Fruit fly (Drosophila melanogaster) whole organism, embryonic: ENCODE measurements around the gene scpr-B.
A peak's percentile ranks its signal among the peaks of the same experiment; 100 is the strongest.

ENCODE experiments used
- Abd-B ChIP-seq: fragments of 200-800 bp; sonication (Bioruptor generic); optimal IDR thresholded peaks from 2 replicates; lab custom pipeline; 2018; ENCODE audit warnings: missing biosample characterization, mild to moderate bottlenecking, missing genetic modification characterization, moderate library complexity
- CG11560 ChIP-seq: fragments of 200-800 bp; sonication (Bioruptor generic); IDR thresholded peaks from 3 replicates; pipeline ENCODE4 v1.3.6; 2022; ENCODE audit warnings: missing biosample characterization, missing genetic modification characterization
- CG11695 ChIP-seq: fragments of 200-800 bp; sonication (Bioruptor generic); IDR thresholded peaks from 3 replicates; pipeline ENCODE4 v1.3.6; 2022; ENCODE audit warnings: missing biosample characterization, missing genetic modification characterization
- CG12155 ChIP-seq: fragments of 200-800 bp; sonication (Bioruptor generic); optimal IDR thresholded peaks from 3 replicates; lab custom pipeline; 2016; ENCODE audit warnings: missing biosample characterization, missing genetic modification characterization
- CG12219 ChIP-seq: fragments of 200-800 bp; sonication (Bioruptor generic); optimal IDR thresholded peaks from 3 replicates; lab custom pipeline; 2018; ENCODE audit warnings: missing biosample characterization, mild to moderate bottlenecking, missing genetic modification characterization
- CG12659 ChIP-seq: fragments of 200-800 bp; sonication (Bioruptor generic); optimal IDR thresholded peaks from 3 replicates; lab custom pipeline; 2017; ENCODE audit warnings: mild to moderate bottlenecking, missing biosample characterization, missing genetic modification reagents, missing genetic modification characterization
- CG13123 ChIP-seq: fragments of 200-800 bp; sonication (Bioruptor generic); optimal IDR thresholded peaks from 2 replicates; lab custom pipeline; 2016; ENCODE audit warnings: missing biosample characterization, missing genetic modification characterization
- CG13424 ChIP-seq: fragments of 200-800 bp; sonication (Bioruptor generic); optimal IDR thresholded peaks from 2 replicates; lab custom pipeline; 2019; ENCODE audit warnings: missing biosample characterization, mild to moderate bottlenecking, missing genetic modification characterization, moderate library complexity
- CG14710 ChIP-seq: fragments of 200-800 bp; sonication (Bioruptor generic); optimal IDR thresholded peaks from 3 replicates; lab custom pipeline; 2019; ENCODE audit warnings: missing biosample characterization, mild to moderate bottlenecking, missing genetic modification characterization, moderate library complexity
- CG1602 ChIP-seq: fragments of 200-800 bp; sonication (Bioruptor generic); optimal IDR thresholded peaks from 3 replicates; lab custom pipeline; 2016; ENCODE audit warnings: missing biosample characterization, missing genetic modification characterization
- CG17359 ChIP-seq: fragments of 200-800 bp; sonication (Bioruptor generic); optimal IDR thresholded peaks from 3 replicates; lab custom pipeline; 2018; ENCODE audit warnings: missing biosample characterization, mild to moderate bottlenecking, missing genetic modification characterization, moderate library complexity
- CG3163 ChIP-seq: fragments of 200-800 bp; sonication (Bioruptor generic); optimal IDR thresholded peaks from 3 replicates; lab custom pipeline; 2016; ENCODE audit warnings: missing biosample characterization, missing genetic modification characterization
- CG34422 ChIP-seq: fragments of 200-800 bp; sonication (Bioruptor generic); IDR thresholded peaks from 3 replicates; pipeline ENCODE4 v1.3.6; 2022; ENCODE audit warnings: missing biosample characterization, missing genetic modification characterization
- CG4282 ChIP-seq: fragments of 200-800 bp; sonication (Bioruptor generic); optimal IDR thresholded peaks from 2 replicates; lab custom pipeline; 2016; ENCODE audit warnings: missing biosample characterization, missing genetic modification characterization
- CG8388 ChIP-seq: fragments of 200-800 bp; sonication (Bioruptor generic); optimal IDR thresholded peaks from 2 replicates; lab custom pipeline; 2019; ENCODE audit warnings: missing biosample characterization, mild to moderate bottlenecking, missing genetic modification characterization, moderate library complexity
- CG8478 ChIP-seq: fragments of >200 bp; optimal IDR thresholded peaks from 2 replicates; lab custom pipeline; 2018
- CG9797 ChIP-seq: fragments of 200-800 bp; sonication (Bioruptor generic); optimal IDR thresholded peaks from 3 replicates; lab custom pipeline; 2018; ENCODE audit warnings: missing biosample characterization, mild to moderate bottlenecking, missing genetic modification characterization
- Chrac-16 ChIP-seq: fragments of 200-800 bp; sonication (Bioruptor generic); optimal IDR thresholded peaks from 3 replicates; lab custom pipeline; 2016; ENCODE audit warnings: missing biosample characterization, missing genetic modification characterization
- Deaf1 ChIP-seq: fragments of 200-800 bp; optimal IDR thresholded peaks from 3 replicates; lab custom pipeline; 2019; ENCODE audit warnings: missing biosample characterization, mild to moderate bottlenecking, missing genetic modification characterization, moderate library complexity
- Dp ChIP-seq: fragments of 200-800 bp; sonication (Bioruptor generic); optimal IDR thresholded peaks from 2 replicates; lab custom pipeline; 2018; ENCODE audit warnings: missing biosample characterization, mild to moderate bottlenecking, missing genetic modification characterization, moderate library complexity
- E2f2 ChIP-seq: fragments of 200-800 bp; sonication (Bioruptor generic); IDR thresholded peaks from 2 replicates; pipeline ENCODE4 v1.3.6; 2022; ENCODE audit warnings: missing biosample characterization, missing genetic modification characterization
- MBD-R2 ChIP-seq: fragments of 200-800 bp; sonication (Bioruptor generic); IDR thresholded peaks from 2 replicates; pipeline ENCODE4 v1.3.6; 2022; ENCODE audit warnings: missing biosample characterization, missing genetic modification characterization
- MESR4 ChIP-seq: fragments of 200-800 bp; sonication (Bioruptor generic); optimal IDR thresholded peaks from 2 replicates; lab custom pipeline; 2018; ENCODE audit warnings: missing biosample characterization, mild to moderate bottlenecking, missing genetic modification characterization, moderate library complexity
- Neu2 ChIP-seq: fragments of 200-800 bp; sonication (Bioruptor generic); optimal IDR thresholded peaks from 3 replicates; lab custom pipeline; 2016; ENCODE audit warnings: missing biosample characterization, missing genetic modification characterization, borderline replicate concordance
- NfI ChIP-seq: fragments of 200-800 bp; sonication (Bioruptor generic); optimal IDR thresholded peaks from 3 replicates; lab custom pipeline; 2018; ENCODE audit warnings: missing biosample characterization, mild to moderate bottlenecking, missing genetic modification characterization, moderate library complexity
- Spps ChIP-seq: fragments of 200-800 bp; sonication (Bioruptor generic); optimal IDR thresholded peaks from 2 replicates; lab custom pipeline; 2018; ENCODE audit warnings: missing biosample characterization, mild to moderate bottlenecking, missing genetic modification characterization
- caup ChIP-seq: fragments of 200-800 bp; sonication (Bioruptor generic); optimal IDR thresholded peaks from 3 replicates; lab custom pipeline; 2017; ENCODE audit warnings: missing biosample characterization, mild to moderate bottlenecking, missing genetic modification characterization, moderate library complexity; ENCODE audit not compliant: severe bottlenecking
- crol ChIP-seq: fragments of 200-800 bp; sonication (Bioruptor generic); IDR thresholded peaks from 2 replicates; pipeline ENCODE4 v1.3.6; 2022; ENCODE audit warnings: missing biosample characterization, missing genetic modification characterization
- crp ChIP-seq, 2 experiments: fragments of 200-800 bp; sonication (Bioruptor generic); optimal IDR thresholded peaks; 2 replicates in 1 of 2; 3 replicates in 1 of 2; lab custom pipeline; 2017; ENCODE audit warnings: missing biosample characterization in 2 of 2, missing genetic modification characterization in 2 of 2, mild to moderate bottlenecking in 1 of 2, moderate library complexity in 1 of 2
- dan ChIP-seq: fragments of 200-800 bp; sonication (Bioruptor generic); IDR thresholded peaks from 2 replicates; pipeline ENCODE4 v1.3.6; 2022; ENCODE audit warnings: missing biosample characterization, missing genetic modification characterization
- dysf ChIP-seq: fragments of 200-800 bp; sonication (Bioruptor generic); IDR thresholded peaks from 3 replicates; pipeline ENCODE4 v1.3.6; 2022; ENCODE audit warnings: missing biosample characterization, missing genetic modification characterization
- gce ChIP-seq: fragments of 200-800 bp; sonication (Bioruptor generic); IDR thresholded peaks from 3 replicates; pipeline ENCODE4 v1.3.6; 2022; ENCODE audit warnings: missing biosample characterization, missing genetic modification characterization
- h ChIP-seq: fragments of >200 bp; optimal IDR thresholded peaks from 2 replicates; lab custom pipeline; 2017
- luna ChIP-seq: fragments of 200-800 bp; sonication (Bioruptor generic); optimal IDR thresholded peaks from 2 replicates; lab custom pipeline; 2016; ENCODE audit warnings: missing biosample characterization, missing genetic modification characterization
- maf-S ChIP-seq: fragments of 200-800 bp; sonication (Bioruptor generic); optimal IDR thresholded peaks from 2 replicates; lab custom pipeline; 2016; ENCODE audit warnings: missing biosample characterization, missing genetic modification characterization
- mam ChIP-seq: fragments of 200-800 bp; sonication (Bioruptor generic); optimal IDR thresholded peaks from 3 replicates; lab custom pipeline; 2016; ENCODE audit warnings: missing biosample characterization, missing genetic modification characterization
- pita ChIP-seq: fragments of 200-800 bp; sonication (Bioruptor generic); optimal IDR thresholded peaks from 2 replicates; lab custom pipeline; 2017; ENCODE audit warnings: missing biosample characterization, mild to moderate bottlenecking, missing genetic modification characterization
- prd ChIP-seq, 3 experiments: fragments of >200 bp in 2 of 3; fragments of 200-800 bp in 1 of 3; sonication (Bioruptor generic) in 1 of 3; optimal IDR thresholded peaks in 2 of 3; IDR thresholded peaks in 1 of 3; 2 replicates in 2 of 3; 3 replicates in 1 of 3; pipeline versions ENCODE4 v1.3.6 to Lab custom; 2017 to 2022; ENCODE audit warnings: missing biosample characterization in 1 of 3, missing genetic modification characterization in 1 of 3
- pzg ChIP-seq: fragments of 200-800 bp; sonication (Bioruptor generic); optimal IDR thresholded peaks from 3 replicates; lab custom pipeline; 2018; ENCODE audit warnings: missing biosample characterization, mild to moderate bottlenecking, missing genetic modification characterization, moderate library complexity
- run ChIP-seq: fragments of 200-800 bp; sonication (Bioruptor generic); optimal IDR thresholded peaks from 3 replicates; lab custom pipeline; 2018; ENCODE audit warnings: missing biosample characterization, mild to moderate bottlenecking, missing genetic modification characterization
- sc ChIP-seq, 3 experiments: fragments of >200 bp in 2 of 3; fragments of 200-800 bp in 1 of 3; sonication (Bioruptor generic) in 1 of 3; optimal IDR thresholded peaks; 2 replicates in 2 of 3; 3 replicates in 1 of 3; lab custom pipeline; 2017; ENCODE audit warnings: mild to moderate bottlenecking in 1 of 3, missing biosample characterization in 1 of 3, missing genetic modification characterization in 1 of 3, missing genetic modification reagents in 1 of 3
- sim ChIP-seq: fragments of 200-800 bp; sonication (Bioruptor generic); IDR thresholded peaks from 2 replicates; pipeline ENCODE4 v1.3.6; 2022; ENCODE audit warnings: missing biosample characterization, missing genetic modification characterization
- stc ChIP-seq: fragments of 200-800 bp; sonication (Bioruptor generic); IDR thresholded peaks from 2 replicates; pipeline ENCODE4 v1.3.6; 2022; ENCODE audit warnings: missing biosample characterization, missing genetic modification characterization
- trem ChIP-seq: fragments of 200-800 bp; optimal IDR thresholded peaks from 3 replicates; lab custom pipeline; 2019; ENCODE audit warnings: missing biosample characterization, mild to moderate bottlenecking, missing genetic modification characterization, moderate library complexity
- twi ChIP-seq: fragments of 200-800 bp; optimal IDR thresholded peaks from 2 replicates; lab custom pipeline; 2019; ENCODE audit warnings: missing biosample characterization, mild to moderate bottlenecking, missing genetic modification characterization, moderate library complexity
- usp ChIP-seq: fragments of >200 bp; optimal IDR thresholded peaks from 2 replicates; lab custom pipeline; 2017; ENCODE audit warnings: missing biosample characterization, missing genetic modification characterization
- vvl ChIP-seq: fragments of 200-800 bp; sonication (Bioruptor generic); IDR thresholded peaks from 2 replicates; pipeline ENCODE4 v1.3.6; 2022; ENCODE audit warnings: missing biosample characterization, missing genetic modification characterization
- wdn ChIP-seq: fragments of 200-800 bp; sonication (Bioruptor generic); IDR thresholded peaks from 2 replicates; pipeline ENCODE4 v1.3.6; 2022; ENCODE audit warnings: missing biosample characterization, missing genetic modification characterization
- zen ChIP-seq: fragments of 200-800 bp; sonication (Bioruptor generic); optimal IDR thresholded peaks from 3 replicates; lab custom pipeline; 2018; ENCODE audit warnings: missing biosample characterization, mild to moderate bottlenecking, missing genetic modification characterization, moderate library complexity

Gene scpr-B

dm6 chr3R:11231705-11232261 lies 9.0 kb downstream of the scpr-B start, which contains the start of the genes CG17187 and Dph3 (continued):
- TF ChIP-seq Chrac-16 (GFP tag; lab: Kevin White, UChicago) = no peak
- no peak for TF ChIP-seq CG1602 (GFP tag; lab: Kevin White, UChicago)
- TF ChIP-seq CG8388 (GFP tag; lab: Kevin White, UChicago) = no peak
- TF ChIP-seq wdn (GFP tag; lab: Robert Waterston, UW) = no peak
- TF ChIP-seq dan (GFP tag; lab: Robert Waterston, UW) = no peak
- no peak for TF ChIP-seq CG12219
- TF ChIP-seq CG13424 (tag; lab: Kevin White, UChicago) = no peak
- TF ChIP-seq dysf (GFP tag; lab: Robert Waterston, UW) = no peak
- TF ChIP-seq Abd-B = no peak
- TF ChIP-seq CG14710 = peak; percentile 5
- no peak for TF ChIP-seq CG13123 (GFP tag; lab: Kevin White, UChicago)
- TF ChIP-seq sim (GFP tag; lab: Robert Waterston, UW) = no peak
- peak; percentile 15 for TF ChIP-seq CG9797

- TF ChIP-seq zen (tag; lab: Kevin White, UChicago) = no peak
- no peak for TF ChIP-seq luna (GFP tag; lab: Kevin White, UChicago)
- no peak for TF ChIP-seq CG11695
- TF ChIP-seq CG12155 = no peak
- TF ChIP-seq CG11560 = 0 out of 3 replicates have a peak, but pooled peaks have one; percentile 38
- TF ChIP-seq wdn (GFP tag; lab: Robert Waterston, UW) = no peak
- TF ChIP-seq gce (GFP tag; lab: Robert Waterston, UW) = no peak
- peak; percentile 16; the same call in 1 of the 3 replicates for TF ChIP-seq CG34422
- no peak for TF ChIP-seq pita (GFP tag; lab: Kevin White, UChicago)
- TF ChIP-seq crol (GFP tag; lab: Robert Waterston, UW) = no peak
- peak; percentile 68 for TF ChIP-seq CG8478
- no peak for TF ChIP-seq stc
- no peak for TF ChIP-seq Spps
- TF ChIP-seq MESR4 = no peak
- TF ChIP-seq Neu2 (GFP tag; lab: Kevin White, UChicago) = no peak
- no peak for TF ChIP-seq mam
- no peak for TF ChIP-seq CG4282 (GFP tag; lab: Kevin White, UChicago)
- peak; percentile 16 for TF ChIP-seq h (lab: Kevin White, UChicago)
- TF ChIP-seq NfI (GFP tag; lab: Kevin White, UChicago) = no peak
- TF ChIP-seq prd (optimal IDR thresholded peaks at IDR 0.05; lab: Kevin White, UChicago) = no peak
- 0 out of 3 replicates have a peak, but pooled peaks have one; percentile 30 for TF ChIP-seq prd (GFP tag; IDR thresholded peaks at IDR 0.05; lab: Robert Waterston, UW)
- TF ChIP-seq CG12659 (GFP tag; lab: Kevin White, UChicago) = no peak
These were observed 9.8 kb downstream of the scpr-B start for dm6 chr3R:11231037-11231436.

- TF ChIP-seq usp (GFP tag; lab: Kevin White, UChicago) (no peak), crp (GFP tag; optimal IDR thresholded peaks at IDR 0.05; lab: Kevin White, UChicago) (peak; percentile 23 to 84), pzg (GFP tag; lab: Kevin White, UChicago) (peak; percentile 27), E2f2 (GFP tag; lab: Robert Waterston, UW) (peak; percentile 39; the same call in 1 of the 2 replicates), MESR4 (peak; percentile 45), MBD-R2 (GFP tag; lab: Robert Waterston, UW) (peak; percentile 78), vvl (GFP tag; lab: Robert Waterston, UW) (no peak), twi (tag; lab: Kevin White, UChicago) (no peak), trem (peak; percentile 98), Deaf1 (no peak), Dp (GFP tag; lab: Kevin White, UChicago) (peak; percentile 29), sc (optimal IDR thresholded peaks at IDR 0.05; lab: Kevin White, UChicago) (no peak), sc (GFP tag; optimal IDR thresholded peaks at IDR 0.05; lab: Kevin White, UChicago) (no peak), CG17359 (tag; lab: Kevin White, UChicago) (peak; percentile 91), CG3163 (no peak), caup (GFP tag; lab: Kevin White, UChicago) (no peak), Abd-B (no peak), run (no peak), maf-S (GFP tag; lab: Kevin White, UChicago) (no peak)
These were observed 10.4 kb downstream of the scpr-B start, which contains the start of gene GCC88 for dm6 chr3R:11230392-11230791. Gene GCC88, minus strand, starts transcription at chr3R:11230600.
